Fruit fly (Drosophila melanogaster) whole organism, embryonic: ENCODE measurements around the gene CanB.

Experiments used
- Antp ChIP-seq: fragments of 200-800 bp; sonication (Bioruptor generic); optimal IDR thresholded peaks from 3 replicates; lab custom pipeline; 2016; ENCODE audit warnings: missing biosample characterization, missing genetic modification characterization
- Bgb ChIP-seq: fragments of 200-800 bp; sonication (Bioruptor generic); IDR thresholded peaks from 2 replicates; pipeline ENCODE4 v1.3.6; 2022; ENCODE audit warnings: missing biosample characterization, missing genetic modification characterization; ENCODE audit not compliant: partially characterized antibody
- CG10209 ChIP-seq: fragments of 200-800 bp; sonication (Bioruptor generic); optimal IDR thresholded peaks from 3 replicates; lab custom pipeline; 2017; ENCODE audit warnings: missing biosample characterization, mild to moderate bottlenecking, missing genetic modification characterization, missing genetic modification reagents
- CG11696 ChIP-seq: fragments of 200-800 bp; sonication (Bioruptor generic); IDR thresholded peaks from 2 replicates; pipeline ENCODE4 v1.3.6; 2022; ENCODE audit warnings: missing biosample characterization, missing genetic modification characterization
- CG12155 ChIP-seq: fragments of 200-800 bp; sonication (Bioruptor generic); optimal IDR thresholded peaks from 3 replicates; lab custom pipeline; 2016; ENCODE audit warnings: missing biosample characterization, missing genetic modification characterization
- CG13296 ChIP-seq: fragments of 200-800 bp; sonication (Bioruptor generic); optimal IDR thresholded peaks from 3 replicates; lab custom pipeline; 2018; ENCODE audit warnings: missing biosample characterization, mild to moderate bottlenecking, missing genetic modification characterization
- CG17568 ChIP-seq: fragments of 200-800 bp; sonication (Bioruptor generic); optimal IDR thresholded peaks from 2 replicates; lab custom pipeline; 2018; ENCODE audit warnings: missing biosample characterization, mild to moderate bottlenecking, missing genetic modification characterization, moderate library complexity
- CG18619 ChIP-seq: fragments of 200-800 bp; sonication (Bioruptor generic); optimal IDR thresholded peaks from 3 replicates; lab custom pipeline; 2017; ENCODE audit warnings: missing biosample characterization, mild to moderate bottlenecking, missing genetic modification characterization
- CG34224 ChIP-seq: fragments of 200-800 bp; sonication (Bioruptor generic); IDR thresholded peaks from 3 replicates; pipeline ENCODE4 v1.3.6; 2022; ENCODE audit warnings: missing biosample characterization, missing genetic modification characterization; ENCODE audit not compliant: partially characterized antibody
- CG4707 ChIP-seq: fragments of 200-800 bp; sonication (Bioruptor generic); optimal IDR thresholded peaks from 2 replicates; lab custom pipeline; 2018; ENCODE audit warnings: missing biosample characterization, mild to moderate bottlenecking, missing genetic modification characterization, moderate library complexity
- CG7745 ChIP-seq: fragments of 200-800 bp; sonication (Bioruptor generic); optimal IDR thresholded peaks from 2 replicates; lab custom pipeline; 2018; ENCODE audit warnings: missing biosample characterization, mild to moderate bottlenecking, missing genetic modification characterization, moderate library complexity
- CG7839 ChIP-seq: fragments of 200-800 bp; sonication (Bioruptor generic); optimal IDR thresholded peaks from 3 replicates; lab custom pipeline; 2018; ENCODE audit warnings: missing biosample characterization, mild to moderate bottlenecking, missing genetic modification characterization, moderate library complexity
- CG9727 ChIP-seq: fragments of 200-800 bp; sonication (Bioruptor generic); optimal IDR thresholded peaks from 3 replicates; lab custom pipeline; 2017; ENCODE audit warnings: missing biosample characterization, mild to moderate bottlenecking, missing genetic modification characterization
- CG9932 ChIP-seq: fragments of 200-800 bp; sonication (Bioruptor generic); IDR thresholded peaks from 2 replicates; pipeline ENCODE4 v1.3.6; 2022; ENCODE audit warnings: missing biosample characterization, missing genetic modification characterization
- Dad ChIP-seq: fragments of 200-800 bp; sonication (Bioruptor generic); optimal IDR thresholded peaks from 3 replicates; lab custom pipeline; 2016; ENCODE audit warnings: missing biosample characterization, missing genetic modification characterization
- Dbx ChIP-seq: fragments of 200-800 bp; sonication (Bioruptor generic); IDR thresholded peaks from 3 replicates; pipeline ENCODE4 v1.3.6; 2022; ENCODE audit warnings: missing biosample characterization, missing genetic modification characterization
- Dp ChIP-seq: fragments of 200-800 bp; sonication (Bioruptor generic); optimal IDR thresholded peaks from 2 replicates; lab custom pipeline; 2018; ENCODE audit warnings: missing biosample characterization, mild to moderate bottlenecking, missing genetic modification characterization, moderate library complexity
- Ets65A ChIP-seq: fragments of 200-800 bp; sonication (Bioruptor generic); peaks from one replicate; lab custom pipeline; 2016; ENCODE audit warnings: missing biosample characterization, missing genetic modification characterization
- HLH54F ChIP-seq: fragments of 200-800 bp; sonication (Bioruptor generic); optimal IDR thresholded peaks from 3 replicates; lab custom pipeline; 2016; ENCODE audit warnings: missing biosample characterization, missing genetic modification characterization
- HmgD ChIP-seq: fragments of 200-800 bp; sonication (Bioruptor generic); optimal IDR thresholded peaks from 3 replicates; lab custom pipeline; 2016; ENCODE audit warnings: missing biosample characterization, missing genetic modification characterization
- Myb ChIP-seq: fragments of 200-800 bp; sonication (Bioruptor generic); optimal IDR thresholded peaks from 2 replicates; lab custom pipeline; 2016; ENCODE audit warnings: missing biosample characterization, missing genetic modification characterization
- Pdp1 ChIP-seq, 2 experiments: fragments of 200-800 bp; sonication (Bioruptor generic); optimal IDR thresholded peaks; 3 replicates each; lab custom pipeline; 2016; ENCODE audit warnings: missing biosample characterization in 2 of 2, missing genetic modification characterization in 2 of 2, mild to moderate bottlenecking in 1 of 2, moderate library complexity in 1 of 2
- Ptx1 ChIP-seq: fragments of 200-800 bp; sonication (Bioruptor generic); IDR thresholded peaks from 2 replicates; pipeline ENCODE4 v1.3.6; 2022; ENCODE audit warnings: missing biosample characterization, missing genetic modification characterization
- Sox100B ChIP-seq: fragments of 200-800 bp; sonication (Bioruptor generic); optimal IDR thresholded peaks from 3 replicates; lab custom pipeline; 2018; ENCODE audit warnings: missing biosample characterization, mild to moderate bottlenecking, missing genetic modification characterization
- Sry-δ ChIP-seq: fragments of 200-800 bp; sonication (Bioruptor generic); optimal IDR thresholded peaks from 2 replicates; lab custom pipeline; 2016; ENCODE audit warnings: missing biosample characterization, missing genetic modification characterization
- Trl ChIP-seq, 3 experiments: fragments of >200 bp in 2 of 3; fragments of 200-800 bp in 1 of 3; sonication (Bioruptor generic) in 1 of 3; optimal IDR thresholded peaks; 2 replicates in 1 of 3; 3 replicates in 2 of 3; lab custom pipeline; 2016 to 2017; ENCODE audit warnings: missing biosample characterization in 1 of 3, missing genetic modification characterization in 1 of 3
- Usf ChIP-seq: fragments of 200-800 bp; sonication (Bioruptor generic); optimal IDR thresholded peaks from 2 replicates; lab custom pipeline; 2017; ENCODE audit warnings: missing genotype, missing biosample characterization, missing genetic modification characterization
- Xbp1 ChIP-seq: fragments of 200-800 bp; sonication (Bioruptor generic); optimal IDR thresholded peaks from 3 replicates; lab custom pipeline; 2016; ENCODE audit warnings: missing biosample characterization, mild to moderate bottlenecking, missing genetic modification characterization
- YL-1 ChIP-seq: fragments of 200-800 bp; sonication (Bioruptor generic); optimal IDR thresholded peaks from 3 replicates; lab custom pipeline; 2017; ENCODE audit warnings: missing biosample characterization, mild to moderate bottlenecking, missing genetic modification characterization
- bab2 ChIP-seq: fragments of 200-800 bp; sonication (Bioruptor generic); optimal IDR thresholded peaks from 2 replicates; lab custom pipeline; 2016; ENCODE audit warnings: missing biosample characterization, missing genetic modification characterization
- bowl ChIP-seq: fragments of 200-800 bp; sonication (Bioruptor generic); IDR thresholded peaks from 2 replicates; pipeline ENCODE4 v1.3.6; 2022; ENCODE audit warnings: missing biosample characterization, missing genetic modification characterization
- croc ChIP-seq: fragments of 200-800 bp; sonication (Bioruptor generic); conservative IDR thresholded peaks from 3 replicates; pipeline ENCODE4 v1.3.6; 2022; ENCODE audit warnings: missing biosample characterization, missing genetic modification characterization
- dmrt99B ChIP-seq: fragments of 200-800 bp; sonication (Bioruptor generic); optimal IDR thresholded peaks from 2 replicates; lab custom pipeline; 2018; ENCODE audit warnings: missing biosample characterization, mild to moderate bottlenecking, missing genetic modification characterization, moderate library complexity
- en ChIP-seq: fragments of 200-800 bp; sonication (Bioruptor generic); optimal IDR thresholded peaks from 2 replicates; lab custom pipeline; 2016; ENCODE audit warnings: missing biosample characterization, missing genetic modification characterization
- fd64A ChIP-seq: fragments of 200-800 bp; sonication (Bioruptor generic); optimal IDR thresholded peaks from 3 replicates; lab custom pipeline; 2018; ENCODE audit warnings: missing biosample characterization, mild to moderate bottlenecking, missing genetic modification characterization
- fd96Cb ChIP-seq: fragments of 200-800 bp; sonication (Bioruptor generic); optimal IDR thresholded peaks from 2 replicates; lab custom pipeline; 2018; ENCODE audit warnings: missing biosample characterization, mild to moderate bottlenecking, missing genetic modification characterization, moderate library complexity
- grn ChIP-seq: fragments of 200-800 bp; sonication (Bioruptor generic); optimal IDR thresholded peaks from 3 replicates; lab custom pipeline; 2017; ENCODE audit warnings: missing biosample characterization, missing genetic modification characterization
- hb ChIP-seq: fragments of 200-800 bp; sonication (Bioruptor generic); IDR thresholded peaks from 3 replicates; pipeline ENCODE4 v1.3.6; 2022; ENCODE audit warnings: missing biosample characterization, missing genetic modification characterization; ENCODE audit not compliant: partially characterized antibody
- hth ChIP-seq: fragments of >200 bp; optimal IDR thresholded peaks from 2 replicates; lab custom pipeline; 2017; ENCODE audit warnings: inconsistent platforms
- jumu ChIP-seq: fragments of 200-800 bp; sonication (Bioruptor generic); optimal IDR thresholded peaks from 3 replicates; lab custom pipeline; 2016; ENCODE audit warnings: missing biosample characterization, missing genetic modification characterization
- knrl ChIP-seq: fragments of 200-800 bp; sonication (Bioruptor generic); IDR thresholded peaks from 3 replicates; pipeline ENCODE4 v1.3.6; 2022; ENCODE audit warnings: missing biosample characterization, missing genetic modification characterization; ENCODE audit not compliant: partially characterized antibody
- pan ChIP-seq, 4 experiments: fragments of >200 bp in 3 of 4; fragments of 200-800 bp in 1 of 4; sonication (Bioruptor generic) in 1 of 4; optimal IDR thresholded peaks in 3 of 4; IDR thresholded peaks in 1 of 4; 2 replicates each; pipeline versions ENCODE4 v1.3.6 to Lab custom; 2017 to 2022; ENCODE audit warnings: missing biosample characterization in 2 of 4, missing genetic modification characterization in 2 of 4, mixed read lengths in 1 of 4
- pb ChIP-seq: fragments of 200-800 bp; sonication (Bioruptor generic); optimal IDR thresholded peaks from 3 replicates; lab custom pipeline; 2016; ENCODE audit warnings: missing biosample characterization, missing genetic modification characterization
- phol ChIP-seq: fragments of 200-800 bp; sonication (Bioruptor generic); optimal IDR thresholded peaks from 3 replicates; lab custom pipeline; 2018; ENCODE audit warnings: missing biosample characterization, mild to moderate bottlenecking, missing genetic modification characterization, moderate library complexity
- psq ChIP-seq: fragments of 200-800 bp; sonication (Bioruptor generic); optimal IDR thresholded peaks from 2 replicates; lab custom pipeline; 2017; ENCODE audit warnings: missing biosample characterization, missing genetic modification characterization
- row ChIP-seq: fragments of 200-800 bp; sonication (Bioruptor generic); IDR thresholded peaks from 3 replicates; pipeline ENCODE4 v1.3.6; 2022; ENCODE audit warnings: missing biosample characterization, missing genetic modification characterization
- sens ChIP-seq: fragments of 200-800 bp; sonication (Bioruptor generic); peaks from one replicate; lab custom pipeline; 2016; ENCODE audit warnings: missing biosample characterization, missing genetic modification characterization
- sqz ChIP-seq: fragments of 200-800 bp; sonication (Bioruptor generic); optimal IDR thresholded peaks from 3 replicates; lab custom pipeline; 2018; ENCODE audit warnings: missing biosample characterization, mild to moderate bottlenecking, missing genetic modification characterization
- z ChIP-seq: fragments of 200-800 bp; sonication (Bioruptor generic); IDR thresholded peaks from 3 replicates; pipeline ENCODE4 v1.3.6; 2022; ENCODE audit warnings: missing biosample characterization, missing genetic modification characterization

Gene CanB

dm6 chrX:5308963-5309362 lies 23.3 kb upstream of the CanB start, which contains the start of the genes Cdk7 and snf (continued):
- TF ChIP-seq CG12155 (GFP tag; lab: Kevin White, UChicago), result peak; percentile 22
- peak; percentile 47 for TF ChIP-seq HLH54F
- TF ChIP-seq Usf, result no peak
- TF ChIP-seq CG17568, result no peak
- TF ChIP-seq Ets65A, result peak; percentile 89
- TF ChIP-seq Sry-δ (GFP tag; lab: Kevin White, UChicago), result peak; percentile 90
- peak; percentile 56 for TF ChIP-seq Xbp1 (GFP tag; lab: Kevin White, UChicago)
- TF ChIP-seq croc (GFP tag; lab: Robert Waterston, UW), result no peak
- peak; percentile 58 for TF ChIP-seq YL-1 (GFP tag; lab: Kevin White, UChicago)
- no peak for TF ChIP-seq CG13296 (GFP tag; lab: Kevin White, UChicago)
- peak; percentile 12 for TF ChIP-seq CG10209 (GFP tag; lab: Kevin White, UChicago)
- TF ChIP-seq Trl (optimal IDR thresholded peaks at IDR 0.05; lab: Kevin White, UChicago), result no peak
- TF ChIP-seq Trl (GFP tag; optimal IDR thresholded peaks at IDR 0.05; lab: Kevin White, UChicago), result peak; percentile 41
- no peak for TF ChIP-seq pan (optimal IDR thresholded peaks at IDR 0.05; lab: Kevin White, UChicago)
- TF ChIP-seq pan (GFP tag; optimal IDR thresholded peaks at IDR 0.05 in 1 of 2, IDR thresholded peaks at IDR 0.05 in 1 of 2), result no peak
- TF ChIP-seq Antp (GFP tag; lab: Kevin White, UChicago), result peak; percentile 64
- no peak for TF ChIP-seq pb
- TF ChIP-seq CG18619 (GFP tag; lab: Kevin White, UChicago), result no peak
- no peak for TF ChIP-seq bowl (GFP tag; lab: Robert Waterston, UW)
- TF ChIP-seq CG9932, result peak; percentile 56
- no peak for TF ChIP-seq CG11696 (GFP tag; lab: Robert Waterston, UW)
- no peak for TF ChIP-seq en (GFP tag; lab: Kevin White, UChicago)
- TF ChIP-seq Ptx1 (GFP tag; lab: Robert Waterston, UW), result peak; percentile 36; the same call in 1 of the 2 replicates
- peak; percentile 54 for TF ChIP-seq HmgD (GFP tag; lab: Kevin White, UChicago)
- TF ChIP-seq CG9727 (GFP tag; lab: Kevin White, UChicago), result peak; percentile 27
- peak; percentile 57 for TF ChIP-seq bab2 (GFP tag; lab: Kevin White, UChicago)
- TF ChIP-seq fd96Cb, result no peak
- peak; percentile 70 for TF ChIP-seq Myb (GFP tag; lab: Kevin White, UChicago)
- TF ChIP-seq jumu, result peak; percentile 56
- peak; percentile 60 for TF ChIP-seq phol
- peak; percentile 88 for TF ChIP-seq CG34224
- TF ChIP-seq fd64A (GFP tag; lab: Kevin White, UChicago), result no peak
- TF ChIP-seq sqz (GFP tag; lab: Kevin White, UChicago), result peak; percentile 78
- TF ChIP-seq psq (GFP tag; lab: Kevin White, UChicago), result no peak
- TF ChIP-seq hb (GFP tag; lab: Robert Waterston, UW), result peak; percentile 92
- peak; percentile 83 for TF ChIP-seq Bgb (GFP tag; lab: Robert Waterston, UW)
- peak; percentile 92 for TF ChIP-seq sens (GFP tag; lab: Kevin White, UChicago)
- TF ChIP-seq dmrt99B (tag; lab: Kevin White, UChicago), result no peak
- TF ChIP-seq Dp, result peak; percentile 68
- TF ChIP-seq knrl (GFP tag; lab: Robert Waterston, UW), result peak; percentile 83
- no peak for TF ChIP-seq CG7839
- TF ChIP-seq grn (GFP tag; lab: Kevin White, UChicago), result no peak
- TF ChIP-seq Dbx, result peak; percentile 63; the same call in 2 of the 3 replicates
- peak; percentile 56 for TF ChIP-seq row
- no peak for TF ChIP-seq z (GFP tag; lab: Robert Waterston, UW)
- no peak for TF ChIP-seq CG7745 (tag; lab: Kevin White, UChicago)
- no peak for TF ChIP-seq Sox100B (GFP tag; lab: Kevin White, UChicago)
- TF ChIP-seq Dad (GFP tag; lab: Kevin White, UChicago), result peak; percentile 14
- peak in 1 of 2 experiments; percentile 22 for TF ChIP-seq Pdp1 (GFP tag; optimal IDR thresholded peaks at IDR 0.05; lab: Kevin White, UChicago)
- TF ChIP-seq hth, result no peak
- no peak for TF ChIP-seq CG4707 (GFP tag; lab: Kevin White, UChicago)
- TF ChIP-seq, all 482 proteins: peak for 173
